Fruit fly (Drosophila melanogaster) Kc167 (cell line): ENCODE results near the gene cass.

ENCODE experiments used
- Myc ChIP-seq: fragments of >200 bp; optimal IDR thresholded peaks from 2 replicates; lab custom pipeline; 2017; ENCODE audit warnings: missing external identifiers
- insv ChIP-seq: fragments of >200 bp; optimal IDR thresholded peaks from 3 replicates; lab custom pipeline; 2018; ENCODE audit warnings: missing external identifiers
- psq ChIP-seq: fragments of >200 bp; optimal IDR thresholded peaks from 2 replicates; lab custom pipeline; 2017; ENCODE audit warnings: missing external identifiers
- ttk ChIP-seq: sonication (Bioruptor generic); optimal IDR thresholded peaks from 2 replicates; lab custom pipeline; 2017; ENCODE audit warnings: missing external identifiers

DNA sequence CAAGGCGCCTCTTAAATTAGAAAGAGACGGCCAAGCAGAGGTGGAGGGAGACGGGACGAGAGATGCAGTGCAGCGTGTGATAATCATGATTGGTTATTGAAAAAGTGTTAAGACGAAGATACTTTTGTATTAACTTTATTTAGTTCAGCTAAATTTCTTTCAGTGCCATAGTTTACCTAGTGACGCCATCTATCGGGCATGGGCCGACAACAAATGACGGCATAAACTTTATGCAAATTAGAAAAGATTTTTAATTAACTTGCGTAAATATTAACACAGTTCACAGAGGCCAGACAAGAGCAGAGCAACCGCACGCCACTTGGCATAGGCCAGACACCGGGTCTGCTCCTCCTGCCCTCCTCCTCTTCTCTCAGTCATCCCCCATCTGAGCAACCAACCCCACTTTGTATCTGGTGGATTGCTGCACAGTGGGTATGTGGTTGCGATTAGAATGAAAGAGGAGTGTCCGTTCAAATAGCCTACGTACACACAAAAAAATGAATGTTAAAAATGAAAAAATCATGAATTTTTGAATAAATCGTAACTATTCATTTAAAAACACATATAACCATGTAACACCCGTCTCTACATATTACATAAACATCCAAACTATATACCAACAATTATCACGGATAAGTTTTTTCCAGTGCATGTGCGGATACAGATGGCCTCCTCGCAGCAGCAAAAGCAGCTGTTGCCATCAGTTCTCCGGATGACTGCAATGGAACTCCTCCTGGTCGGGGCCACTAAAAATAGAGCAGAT, 11.6 kb downstream of the cass start:
- TF ChIP-seq ttk (lab: Kevin White, UChicago) (no peak), Myc (no peak), insv (lab: Kevin White, UChicago) (no peak), psq (lab: Kevin White, UChicago) (no peak)
